Worm (Caenorhabditis elegans): ENCODE measurements around the gene Y116A8C.27.

ce11 chrIV:17118987-17119732 lies 23.1 kb upstream of the Y116A8C.27 start, which contains the start of gene itsn-1:
- TF ChIP-seq flt-1 (GFP tag; IDR thresholded peaks at IDR 0.05) (no peak), tab-1 (GFP tag; IDR thresholded peaks at IDR 0.05) (no peak)
